Fruit fly (Drosophila melanogaster) whole organism, embryonic: ENCODE data around the gene CG1309.

Experiments
- CG15601 ChIP-seq: fragments of 200-800 bp; sonication (Bioruptor generic); optimal IDR thresholded peaks from 3 replicates; lab custom pipeline; 2019; ENCODE audit warnings: missing biosample characterization, mild to moderate bottlenecking, missing genetic modification characterization, moderate library complexity
- CG2120 ChIP-seq: fragments of 200-800 bp; sonication (Bioruptor generic); optimal IDR thresholded peaks from 3 replicates; lab custom pipeline; 2016; ENCODE audit warnings: missing biosample characterization, missing genetic modification characterization
- CG32772 ChIP-seq: fragments of 200-800 bp; sonication (Bioruptor generic); IDR thresholded peaks from 2 replicates; pipeline ENCODE4 v1.3.6; 2022; ENCODE audit warnings: missing biosample characterization, missing genetic modification characterization
- CG43689 ChIP-seq: fragments of 200-800 bp; sonication (Bioruptor generic); IDR thresholded peaks from 2 replicates; pipeline ENCODE4 v1.3.6; 2022; ENCODE audit warnings: missing biosample characterization, missing genetic modification characterization
- CG9437 ChIP-seq: fragments of 200-800 bp; sonication (Bioruptor generic); optimal IDR thresholded peaks from 2 replicates; lab custom pipeline; 2018; ENCODE audit warnings: missing biosample characterization, mild to moderate bottlenecking, missing genetic modification characterization
- HmgD ChIP-seq: fragments of 200-800 bp; sonication (Bioruptor generic); optimal IDR thresholded peaks from 3 replicates; lab custom pipeline; 2016; ENCODE audit warnings: missing biosample characterization, missing genetic modification characterization
- MBD-R2 ChIP-seq: fragments of 200-800 bp; sonication (Bioruptor generic); IDR thresholded peaks from 2 replicates; pipeline ENCODE4 v1.3.6; 2022; ENCODE audit warnings: missing biosample characterization, missing genetic modification characterization
- ttk ChIP-seq: fragments of 200-800 bp; sonication (Bioruptor generic); IDR thresholded peaks from 2 replicates; pipeline ENCODE4 v2.1.2; 2022; ENCODE audit warnings: missing biosample characterization, missing genetic modification characterization

dm6 chr3L:4227164-4227563 lies 32.1 kb upstream of the CG1309 start, which contains the start of gene CG46460:
- TF ChIP-seq ttk (GFP tag; lab: Robert Waterston, UW) (no peak), CG2120 (GFP tag; lab: Kevin White, UChicago) (no peak), CG43689 (GFP tag; lab: Robert Waterston, UW) (no peak), CG32772 (GFP tag; lab: Robert Waterston, UW) (no peak), MBD-R2 (GFP tag; lab: Robert Waterston, UW) (no peak), CG15601 (tag; lab: Kevin White, UChicago) (peak; percentile 2), CG9437 (no peak), HmgD (GFP tag; lab: Kevin White, UChicago) (no peak)
